Worm (Caenorhabditis elegans) whole organism, young adult: Measurements from ENCODE around the gene R12B2.2.

Experiments used
- F49E8.2 ChIP-seq: sonication (generic microtip); optimal IDR thresholded peaks from 3 replicates; lab custom pipeline; 2017; ENCODE audit warnings: missing genetic modification characterization, mild to moderate bottlenecking, missing compliant biosample characterization, antibody characterized with exemption, moderate library complexity; ENCODE audit not compliant: insufficient read depth
- ceh-79 ChIP-seq: sonication (generic microtip); optimal IDR thresholded peaks from 2 replicates; lab custom pipeline; 2017; ENCODE audit warnings: mild to moderate bottlenecking, missing genetic modification characterization, missing compliant biosample characterization
- egrh-3 ChIP-seq: fragments of 200-800 bp; sonication (Bioruptor generic); IDR thresholded peaks from 2 replicates; pipeline ENCODE4 v1.3.6; 2022; ENCODE audit warnings: missing genetic modification reagents, missing genetic modification characterization, missing compliant biosample characterization
- ekl-4 ChIP-seq: fragments of 200-800 bp; sonication (Bioruptor generic); IDR thresholded peaks from 2 replicates; pipeline ENCODE4 v1.3.6; 2022; ENCODE audit warnings: missing genetic modification reagents, missing genetic modification characterization, missing compliant biosample characterization
- ets-4 ChIP-seq: fragments of 200-800 bp; sonication (Bioruptor generic); optimal IDR thresholded peaks from 2 replicates; lab custom pipeline; 2018; ENCODE audit warnings: mild to moderate bottlenecking, missing genetic modification characterization, missing compliant biosample characterization
- pbrm-1 ChIP-seq: fragments of 200-800 bp; sonication (Bioruptor generic); IDR thresholded peaks from 2 replicates; pipeline ENCODE4 v1.3.6; 2022; ENCODE audit warnings: missing genetic modification reagents, missing genetic modification characterization, missing compliant biosample characterization
- rec-8 ChIP-seq, 2 experiments: sonication (generic microtip); optimal IDR thresholded peaks; 2 replicates each; lab custom pipeline; 2016; ENCODE audit warnings: mild to moderate bottlenecking in 2 of 2, missing genetic modification characterization in 2 of 2, missing genetic modification reagents in 2 of 2, missing genotype in 2 of 2, missing biosample characterization in 1 of 2, missing compliant biosample characterization in 1 of 2, moderate library complexity in 1 of 2
- sea-2 ChIP-seq: fragments of 200-800 bp; sonication (Bioruptor generic); IDR thresholded peaks from 2 replicates; pipeline ENCODE4 v1.3.6; 2022; ENCODE audit warnings: missing genetic modification characterization, missing compliant biosample characterization
- snpc-4 ChIP-seq, 5 experiments: fragments of 150-350 bp in 1 of 5; sonication (generic microtip) in 4 of 5; optimal IDR thresholded peaks; 2 replicates each; lab custom pipeline; 2014 to 2018; ENCODE audit warnings: missing genetic modification characterization in 5 of 5, missing biosample characterization in 3 of 5, antibody characterized with exemption in 2 of 5, mild to moderate bottlenecking in 2 of 5, missing compliant biosample characterization in 2 of 5, missing genotype in 2 of 5, moderate library complexity in 2 of 5, missing genetic modification reagents in 1 of 5
- somi-1 ChIP-seq: fragments of 200-800 bp; sonication (Bioruptor generic); optimal IDR thresholded peaks from 2 replicates; lab custom pipeline; 2018; ENCODE audit warnings: mild to moderate bottlenecking, missing genetic modification characterization, missing compliant biosample characterization
- unc-130 ChIP-seq: sonication (generic microtip); optimal IDR thresholded peaks from 2 replicates; lab custom pipeline; 2016; ENCODE audit warnings: missing genetic modification reagents, missing genetic modification characterization, missing compliant biosample characterization
- ztf-26 ChIP-seq: sonication (generic microtip); optimal IDR thresholded peaks from 2 replicates; lab custom pipeline; 2017; ENCODE audit warnings: missing genetic modification characterization, missing compliant biosample characterization

ce11 chrIII:5839147-5839546 lies 32.3 kb downstream of the R12B2.2 start:
- TF ChIP-seq ekl-4 (GFP tag; lab: Robert Waterston, UW) (no peak), ets-4 (GFP tag; lab: Kevin White, UChicago) (no peak), sea-2 (no peak), ztf-26 (tag; lab: Kevin White, UChicago) (no peak), somi-1 (GFP tag; lab: Kevin White, UChicago) (no peak), snpc-4 (GFP tag; optimal IDR thresholded peaks at IDR 0.05; lab: Kevin White, UChicago) (no peak), snpc-4 (tag; optimal IDR thresholded peaks at IDR 0.05; lab: Kevin White, UChicago) (no peak), pbrm-1 (GFP tag; lab: Robert Waterston, UW) (no peak), rec-8 (tag; optimal IDR thresholded peaks at IDR 0.05; lab: Kevin White, UChicago) (no peak), ceh-79 (tag; lab: Kevin White, UChicago) (no peak), unc-130 (no peak), egrh-3 (no peak), F49E8.2 (tag; lab: Kevin White, UChicago) (no peak)
